Fruit fly (Drosophila melanogaster): ENCODE measurements around the gene mfrn.

mfrn gene

dm6 chr3R:27987329-27987728, 39.5 kb upstream of the mfrn start (continued):
- TF ChIP-seq ap (GFP tag; IDR thresholded peaks at IDR 0.05) (peak; percentile 64), HLH3B (GFP tag; IDR thresholded peaks at IDR 0.05) (peak; percentile 72), CG10462 (GFP tag; optimal IDR thresholded peaks at IDR 0.05) (peak; percentile 2), Nf-YA (GFP tag; IDR thresholded peaks at IDR 0.05) (peak; percentile 56), CG10543 (GFP tag; optimal IDR thresholded peaks at IDR 0.05) (no peak), CG13624 (GFP tag; optimal IDR thresholded peaks at IDR 0.05) (no peak), psq (GFP tag; optimal IDR thresholded peaks at IDR 0.05) (no peak), zfh2 (GFP tag; optimal IDR thresholded peaks at IDR 0.05) (peak; percentile 2), chm (GFP tag; IDR thresholded peaks at IDR 0.05) (no peak), Atf3 (GFP tag; optimal IDR thresholded peaks at IDR 0.05) (no peak), CrebB (tag; optimal IDR thresholded peaks at IDR 0.05) (peak; percentile 5), CG11456 (GFP tag; IDR thresholded peaks at IDR 0.05) (0 out of 3 replicates have a peak, but pooled peaks have one; percentile 60), CG1792 (GFP tag; optimal IDR thresholded peaks at IDR 0.05) (no peak), CG31441 (GFP tag; IDR thresholded peaks at IDR 0.05) (peak; percentile 74), Hmx (GFP tag; optimal IDR thresholded peaks at IDR 0.05) (no peak), fru (optimal IDR thresholded peaks at IDR 0.05) (no peak), CG8089 (GFP tag; optimal IDR thresholded peaks at IDR 0.05) (no peak), YL-1 (GFP tag; optimal IDR thresholded peaks at IDR 0.05) (no peak), CG13775 (GFP tag; optimal IDR thresholded peaks at IDR 0.05) (peak; percentile 75), CG11560 (tag; IDR thresholded peaks at IDR 0.05) (no peak), CG6683 (GFP tag; optimal IDR thresholded peaks at IDR 0.05) (peak; percentile 52), gcm (GFP tag; optimal IDR thresholded peaks at IDR 0.05) (peak; percentile 36), CG7839 (tag; optimal IDR thresholded peaks at IDR 0.05) (peak; percentile 83), CG14860 (GFP tag; IDR thresholded peaks at IDR 0.05; ENCODE audit: partially characterized antibody) (no peak), dati (GFP tag; IDR thresholded peaks at IDR 0.05) (no peak), ara (GFP tag; IDR thresholded peaks at IDR 0.05) (peak; percentile 32; the same call in 1 of the 2 replicates), row (GFP tag; IDR thresholded peaks at IDR 0.05) (peak; percentile 85), CHES-1-like (GFP tag; optimal IDR thresholded peaks at IDR 0.05) (no peak), Bdp1 (GFP tag; optimal IDR thresholded peaks at IDR 0.05) (no peak), hkb (optimal IDR thresholded peaks at IDR 0.05) (no peak), hkb (GFP tag; IDR thresholded peaks at IDR 0.05) (peak; percentile 53; the same call in 1 of the 2 replicates), Abd-B (GFP tag; optimal IDR thresholded peaks at IDR 0.05) (peak; percentile 49), Vsx1 (GFP tag; optimal IDR thresholded peaks at IDR 0.05) (peak; percentile 20), run (tag; optimal IDR thresholded peaks at IDR 0.05) (no peak), seq (GFP tag; IDR thresholded peaks at IDR 0.05) (no peak), Xrp1 (GFP tag; IDR thresholded peaks at IDR 0.05) (peak; percentile 72), ham (GFP tag; IDR thresholded peaks at IDR 0.05) (peak; percentile 58; the same call in 1 of the 2 replicates), CG9727 (GFP tag; optimal IDR thresholded peaks at IDR 0.05) (peak; percentile 62), Hr3 (GFP tag; optimal IDR thresholded peaks at IDR 0.05) (peak; percentile 29), CG2678 (tag; optimal IDR thresholded peaks at IDR 0.05) (peak; percentile 85), CG6654 (GFP tag; optimal IDR thresholded peaks at IDR 0.05) (peak; percentile 43), Poxn (GFP tag; IDR thresholded peaks at IDR 0.05) (peak; percentile 53; the same call in 1 of the 2 replicates), unpg (GFP tag; optimal IDR thresholded peaks at IDR 0.05) (peak; percentile 83), CG1832 (GFP tag; optimal IDR thresholded peaks at IDR 0.05) (no peak), hbn (GFP tag; IDR thresholded peaks at IDR 0.05; ENCODE audit: partially characterized antibody) (no peak), CG11247 (GFP tag; IDR thresholded peaks at IDR 0.05) (peak; percentile 59; the same call in 1 of the 2 replicates), Max (GFP tag; optimal IDR thresholded peaks at IDR 0.05) (peak; percentile 56), CG13287 (GFP tag; IDR thresholded peaks at IDR 0.05; ENCODE audit: partially characterized antibody) (no peak), phol (tag; optimal IDR thresholded peaks at IDR 0.05) (peak; percentile 76), Atf6 (GFP tag; IDR thresholded peaks at IDR 0.05) (peak; percentile 88), trem (tag; optimal IDR thresholded peaks at IDR 0.05) (peak; percentile 39), CG12391 (tag; optimal IDR thresholded peaks at IDR 0.05) (peak; percentile 76)

All from whole organism, embryonic.